Fruit fly (Drosophila melanogaster) whole organism, prepupa: ENCODE measurements around the gene mRpL16.

Source experiments
- Blimp-1 ChIP-seq: fragments of 200-800 bp; sonication (Bioruptor generic); optimal IDR thresholded peaks from 3 replicates; lab custom pipeline; 2017; ENCODE audit warnings: missing biosample characterization, missing genetic modification characterization, mild to moderate bottlenecking, moderate library complexity, missing genetic modification reagents
- CG10631 ChIP-seq: fragments of 200-800 bp; sonication (Bioruptor generic); optimal IDR thresholded peaks from 2 replicates; lab custom pipeline; 2016; ENCODE audit warnings: missing biosample characterization, missing genetic modification characterization
- CG10669 ChIP-seq: fragments of 200-800 bp; sonication (Bioruptor generic); optimal IDR thresholded peaks from 3 replicates; lab custom pipeline; 2018; ENCODE audit warnings: missing biosample characterization, mild to moderate bottlenecking, missing genetic modification characterization, moderate library complexity
- CG11294 ChIP-seq: fragments of 200-800 bp; sonication (Bioruptor generic); IDR thresholded peaks from 2 replicates; pipeline ENCODE4 v1.3.6; 2022; ENCODE audit warnings: missing biosample characterization, missing genetic modification characterization
- CG15336 ChIP-seq: fragments of 200-800 bp; sonication (Bioruptor generic); IDR thresholded peaks from 2 replicates; pipeline ENCODE4 v1.3.6; 2022; ENCODE audit warnings: missing biosample characterization, missing genetic modification characterization
- CG16779 ChIP-seq: fragments of 200-800 bp; sonication (Bioruptor generic); optimal IDR thresholded peaks from 3 replicates; lab custom pipeline; 2017; ENCODE audit warnings: missing biosample characterization, mild to moderate bottlenecking, missing genetic modification characterization
- CG3032 ChIP-seq: fragments of 200-800 bp; optimal IDR thresholded peaks from 2 replicates; lab custom pipeline; 2019; ENCODE audit warnings: missing biosample characterization, mild to moderate bottlenecking, missing genetic modification characterization, moderate library complexity
- CG4318 ChIP-seq: fragments of 200-800 bp; sonication (Bioruptor generic); optimal IDR thresholded peaks from 3 replicates; lab custom pipeline; 2017; ENCODE audit warnings: missing biosample characterization, mild to moderate bottlenecking, missing genetic modification characterization
- CG6163 ChIP-seq: fragments of 200-800 bp; sonication (Bioruptor generic); IDR thresholded peaks from 3 replicates; pipeline ENCODE4 v1.3.6; 2022; ENCODE audit warnings: missing biosample characterization, missing genetic modification characterization
- CG6276 ChIP-seq: fragments of 200-800 bp; sonication (Bioruptor generic); optimal IDR thresholded peaks from 2 replicates; lab custom pipeline; 2017; ENCODE audit warnings: missing biosample characterization, mild to moderate bottlenecking, missing genetic modification characterization
- CG6792 ChIP-seq: fragments of 200-800 bp; sonication (Bioruptor generic); optimal IDR thresholded peaks from 3 replicates; lab custom pipeline; 2016; ENCODE audit warnings: missing biosample characterization, missing genetic modification characterization
- CG6808 ChIP-seq: fragments of 200-800 bp; sonication (Bioruptor generic); optimal IDR thresholded peaks from 3 replicates; lab custom pipeline; 2017; ENCODE audit warnings: missing biosample characterization, missing genetic modification characterization, mild to moderate bottlenecking, moderate library complexity, missing genetic modification reagents
- CG7368 ChIP-seq: fragments of 200-800 bp; sonication (Bioruptor generic); optimal IDR thresholded peaks from 3 replicates; lab custom pipeline; 2016; ENCODE audit warnings: missing biosample characterization, missing genetic modification characterization
- CG8319 ChIP-seq: fragments of 200-800 bp; sonication (Bioruptor generic); optimal IDR thresholded peaks from 3 replicates; lab custom pipeline; 2016; ENCODE audit warnings: missing biosample characterization, missing genetic modification characterization
- Eip75B ChIP-seq: fragments of 200-800 bp; sonication (Bioruptor generic); optimal IDR thresholded peaks from 3 replicates; lab custom pipeline; 2016; ENCODE audit warnings: missing biosample characterization, missing genetic modification characterization
- Eip78C ChIP-seq: fragments of 200-800 bp; sonication (Bioruptor generic); peaks from one replicate; lab custom pipeline; 2016; ENCODE audit warnings: missing biosample characterization, missing genetic modification characterization
- Eip93F ChIP-seq: fragments of 200-800 bp; sonication (Bioruptor generic); optimal IDR thresholded peaks from 2 replicates; lab custom pipeline; 2016; ENCODE audit warnings: missing biosample characterization, mild to moderate bottlenecking, missing genetic modification characterization
- Ets96B ChIP-seq: fragments of 200-800 bp; optimal IDR thresholded peaks from 2 replicates; lab custom pipeline; 2019; ENCODE audit warnings: missing biosample characterization, mild to moderate bottlenecking, missing genetic modification characterization, moderate library complexity
- Gug ChIP-seq: fragments of 200-800 bp; sonication (Bioruptor generic); IDR thresholded peaks from 2 replicates; pipeline ENCODE4 v1.3.6; 2022; ENCODE audit warnings: missing biosample characterization, missing genetic modification characterization
- Hr38 ChIP-seq: sonication (Bioruptor generic); optimal IDR thresholded peaks from 2 replicates; lab custom pipeline; 2016; ENCODE audit warnings: missing biosample characterization, missing genetic modification characterization
- Hr4 ChIP-seq: fragments of 200-800 bp; sonication (Bioruptor generic); optimal IDR thresholded peaks from 3 replicates; lab custom pipeline; 2016; ENCODE audit warnings: missing biosample characterization, missing genetic modification characterization
- Lpt ChIP-seq: fragments of 200-800 bp; sonication (Bioruptor generic); optimal IDR thresholded peaks from 3 replicates; lab custom pipeline; 2016; ENCODE audit warnings: missing biosample characterization, missing genetic modification characterization
- OdsH ChIP-seq: fragments of 200-800 bp; sonication (Bioruptor generic); optimal IDR thresholded peaks from 3 replicates; lab custom pipeline; 2016; ENCODE audit warnings: missing biosample characterization, missing genetic modification characterization
- Smox ChIP-seq: fragments of 200-800 bp; sonication (Bioruptor generic); optimal IDR thresholded peaks from 3 replicates; lab custom pipeline; 2016; ENCODE audit warnings: missing biosample characterization, missing genetic modification characterization
- Sox15 ChIP-seq: fragments of 200-800 bp; sonication (Bioruptor generic); optimal IDR thresholded peaks from 3 replicates; lab custom pipeline; 2016; ENCODE audit warnings: missing biosample characterization, missing genetic modification characterization
- achi ChIP-seq: fragments of 200-800 bp; sonication (Bioruptor generic); optimal IDR thresholded peaks from 3 replicates; lab custom pipeline; 2016; ENCODE audit warnings: missing biosample characterization, missing genetic modification characterization
- acj6 ChIP-seq: fragments of 200-800 bp; sonication (Bioruptor generic); optimal IDR thresholded peaks from 3 replicates; lab custom pipeline; 2016; ENCODE audit warnings: missing biosample characterization, missing genetic modification characterization
- dsx ChIP-seq: fragments of 200-800 bp; optimal IDR thresholded peaks from 3 replicates; lab custom pipeline; 2019; ENCODE audit warnings: missing biosample characterization, mild to moderate bottlenecking, missing genetic modification characterization, moderate library complexity; ENCODE audit not compliant: poor library complexity, severe bottlenecking
- eg ChIP-seq: fragments of 200-800 bp; sonication (Bioruptor generic); IDR thresholded peaks from 3 replicates; pipeline ENCODE4 v1.3.6; 2022; ENCODE audit warnings: missing biosample characterization, missing genetic modification characterization
- esn ChIP-seq: fragments of 200-800 bp; sonication (Bioruptor generic); optimal IDR thresholded peaks from 2 replicates; lab custom pipeline; 2016; ENCODE audit warnings: missing biosample characterization, mild to moderate bottlenecking, missing genetic modification characterization, moderate library complexity
- fd59A ChIP-seq: fragments of 200-800 bp; sonication (Bioruptor generic); optimal IDR thresholded peaks from 2 replicates; lab custom pipeline; 2017; ENCODE audit warnings: missing biosample characterization, mild to moderate bottlenecking, missing genetic modification characterization, missing genetic modification reagents
- lz ChIP-seq: fragments of 200-800 bp; sonication (Bioruptor generic); optimal IDR thresholded peaks from 3 replicates; lab custom pipeline; 2016; ENCODE audit warnings: missing biosample characterization, missing genetic modification characterization
- net ChIP-seq: fragments of 200-800 bp; sonication (Bioruptor generic); optimal IDR thresholded peaks from 3 replicates; lab custom pipeline; 2016; ENCODE audit warnings: missing biosample characterization, missing genetic modification characterization
- pdm3 ChIP-seq: fragments of 200-800 bp; sonication (Bioruptor generic); optimal IDR thresholded peaks from 3 replicates; lab custom pipeline; 2016; ENCODE audit warnings: missing biosample characterization, missing genetic modification characterization
- salr ChIP-seq, 2 experiments: fragments of 200-800 bp; sonication (Bioruptor generic); optimal IDR thresholded peaks; 3 replicates each; lab custom pipeline; 2016 to 2018; ENCODE audit warnings: missing biosample characterization in 2 of 2, missing genetic modification characterization in 2 of 2, mild to moderate bottlenecking in 1 of 2
- spab ChIP-seq: fragments of 200-800 bp; sonication (Bioruptor generic); optimal IDR thresholded peaks from 2 replicates; lab custom pipeline; 2017; ENCODE audit warnings: missing biosample characterization, mild to moderate bottlenecking, missing genetic modification characterization, missing genetic modification reagents
- ss ChIP-seq, 2 experiments: fragments of 200-800 bp; sonication (Bioruptor generic); optimal IDR thresholded peaks; 2 replicates in 1 of 2; 3 replicates in 1 of 2; lab custom pipeline; 2017 to 2018; ENCODE audit warnings: mild to moderate bottlenecking in 2 of 2, missing biosample characterization in 2 of 2, missing genetic modification characterization in 2 of 2, moderate library complexity in 1 of 2
- svp ChIP-seq: fragments of 200-800 bp; sonication (Bioruptor generic); peaks from one replicate; lab custom pipeline; 2016; ENCODE audit warnings: missing biosample characterization, missing genetic modification characterization
- topi ChIP-seq: fragments of 200-800 bp; sonication (Bioruptor generic); optimal IDR thresholded peaks from 3 replicates; lab custom pipeline; 2016; ENCODE audit warnings: missing biosample characterization, missing genetic modification characterization
- vri ChIP-seq: fragments of 200-800 bp; sonication (Bioruptor generic); optimal IDR thresholded peaks from 3 replicates; lab custom pipeline; 2016; ENCODE audit warnings: missing biosample characterization, mild to moderate bottlenecking, missing genetic modification characterization

mRpL16 gene

DNA sequence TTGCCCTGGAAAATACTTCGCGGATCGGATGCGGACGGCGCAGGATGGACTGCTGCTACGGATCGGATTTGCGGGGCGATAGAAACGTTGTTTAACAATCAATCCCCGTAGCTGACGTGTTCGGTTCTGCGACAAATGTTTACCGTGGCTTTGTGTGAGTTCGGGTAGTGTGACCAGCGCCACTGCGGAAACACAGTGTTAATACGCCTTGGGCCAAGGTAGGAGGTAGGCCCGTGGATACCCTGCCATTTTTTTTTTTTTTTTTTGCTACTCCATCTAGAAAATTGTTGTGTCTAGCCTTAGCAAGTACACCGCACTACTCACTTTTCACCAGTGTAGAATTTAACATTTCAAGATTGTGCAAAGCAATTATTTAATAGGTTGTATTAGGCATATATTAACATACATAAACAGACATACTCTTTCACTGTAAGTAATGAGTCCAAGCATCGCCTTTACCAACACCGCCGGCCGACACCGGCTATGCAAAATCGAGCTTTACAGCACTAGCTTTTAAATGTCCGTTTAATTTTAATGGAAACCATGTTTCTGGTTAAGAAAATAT, 28.4 kb upstream of the mRpL16 start, which contains the start of gene deltaCOP (continued):
- TF ChIP-seq CG15336 (GFP tag; lab: Robert Waterston, UW) (peak; percentile 76), dsx (GFP tag; lab: Kevin White, UChicago) (peak; percentile 59), CG8319 (GFP tag; lab: Kevin White, UChicago) (peak; percentile 70), CG6808 (no peak), Eip75B (GFP tag; lab: Kevin White, UChicago) (peak; percentile 89), esn (GFP tag; lab: Kevin White, UChicago) (peak; percentile 92), svp (GFP tag; lab: Kevin White, UChicago) (peak; percentile 92), pdm3 (GFP tag; lab: Kevin White, UChicago) (no peak), CG10669 (no peak), CG3032 (tag; lab: Kevin White, UChicago) (peak; percentile 76), fd59A (GFP tag; lab: Kevin White, UChicago) (peak; percentile 74), vri (GFP tag; lab: Kevin White, UChicago) (no peak), eg (peak; percentile 72; the same call in 2 of the 3 replicates), Smox (GFP tag; lab: Kevin White, UChicago) (no peak), CG4318 (GFP tag; lab: Kevin White, UChicago) (no peak), topi (peak; percentile 90), Sox15 (GFP tag; lab: Kevin White, UChicago) (peak; percentile 84), acj6 (no peak), Gug (GFP tag; lab: Robert Waterston, UW) (peak; percentile 77), achi (GFP tag; lab: Kevin White, UChicago) (peak; percentile 84), lz (GFP tag; lab: Kevin White, UChicago) (peak; percentile 91), Ets96B (peak; percentile 72), OdsH (GFP tag; lab: Kevin White, UChicago) (no peak), Hr4 (GFP tag; lab: Kevin White, UChicago) (no peak), Hr38 (GFP tag; lab: Kevin White, UChicago) (peak; percentile 23), CG11294 (GFP tag; lab: Robert Waterston, UW) (peak; percentile 72), CG6276 (GFP tag; lab: Kevin White, UChicago) (no peak), ss (GFP tag; optimal IDR thresholded peaks at IDR 0.05; lab: Kevin White, UChicago) (peak in 1 of 2 experiments; percentile 80), spab (GFP tag; lab: Kevin White, UChicago) (no peak)
- TF ChIP-seq, all 60 proteins: peak for 37

dm6 chrX:1865673-1866072, 24.4 kb upstream of the mRpL16 start, which contains the start of the genes Gcna and MED18:
Gene Gcna (minus strand): TSS chrX:1865835.
Gene MED18 (plus strand): TSS chrX:1865909.
- TF ChIP-seq CG16779 (tag; lab: Kevin White, UChicago): no peak
- no peak for TF ChIP-seq CG7368 (GFP tag; lab: Kevin White, UChicago)
- TF ChIP-seq CG6163: no peak
- TF ChIP-seq lz (GFP tag; lab: Kevin White, UChicago): no peak
- TF ChIP-seq CG6792 (GFP tag; lab: Kevin White, UChicago): no peak
- no peak for TF ChIP-seq net (GFP tag; lab: Kevin White, UChicago)
- no peak for TF ChIP-seq Hr38 (GFP tag; lab: Kevin White, UChicago)
- no peak for TF ChIP-seq Eip93F (GFP tag; lab: Kevin White, UChicago)
- TF ChIP-seq vri (GFP tag; lab: Kevin White, UChicago): no peak

dm6 chrX:1868586-1869111, 21.4 kb upstream of the mRpL16 start, which contains the start of the genes CG14803 and Pex5:
Gene CG14803 (plus strand): TSS chrX:1868870.
Gene Pex5 (minus strand): TSS chrX:1869061.
- TF ChIP-seq CG10631 (GFP tag; lab: Kevin White, UChicago) (no peak), OdsH (GFP tag; lab: Kevin White, UChicago) (no peak), Eip78C (GFP tag; lab: Kevin White, UChicago) (peak; percentile 26), Hr4 (GFP tag; lab: Kevin White, UChicago) (no peak), CG8319 (GFP tag; lab: Kevin White, UChicago) (no peak), svp (GFP tag; lab: Kevin White, UChicago) (peak; percentile 92), Lpt (GFP tag; lab: Kevin White, UChicago) (no peak), achi (GFP tag; lab: Kevin White, UChicago) (no peak), esn (GFP tag; lab: Kevin White, UChicago) (peak; percentile 20), salr (GFP tag; optimal IDR thresholded peaks at IDR 0.05; lab: Kevin White, UChicago) (no peak), Sox15 (GFP tag; lab: Kevin White, UChicago) (no peak), Blimp-1 (GFP tag; lab: Kevin White, UChicago) (no peak)
